Worm (Caenorhabditis elegans) whole organism, young adult: Measurements from ENCODE around the gene K04C2.7.

Experiments
- D2030.7 ChIP-seq: fragments of 200-800 bp; sonication (Bioruptor generic); IDR thresholded peaks from 2 replicates; pipeline ENCODE4 v1.3.6; 2022; ENCODE audit warnings: missing genetic modification reagents, missing genetic modification characterization, missing compliant biosample characterization
- F10E7.11 ChIP-seq: sonication (generic microtip); optimal IDR thresholded peaks from 2 replicates; lab custom pipeline; 2017; ENCODE audit warnings: mild to moderate bottlenecking, missing genetic modification characterization, moderate library complexity, missing compliant biosample characterization
- F49E8.2 ChIP-seq: sonication (generic microtip); optimal IDR thresholded peaks from 3 replicates; lab custom pipeline; 2017; ENCODE audit warnings: missing genetic modification characterization, mild to moderate bottlenecking, missing compliant biosample characterization, antibody characterized with exemption, moderate library complexity; ENCODE audit not compliant: insufficient read depth
- F55B11.4 ChIP-seq: sonication (generic microtip); optimal IDR thresholded peaks from 2 replicates; lab custom pipeline; 2016; ENCODE audit warnings: missing compliant biosample characterization, missing genetic modification characterization, borderline replicate concordance; ENCODE audit not compliant: insufficient read depth
- K11D2.4 ChIP-seq: fragments of 200-800 bp; sonication (Bioruptor generic); IDR thresholded peaks from 2 replicates; pipeline ENCODE4 v1.3.6; 2022; ENCODE audit warnings: missing genetic modification reagents, missing genetic modification characterization, missing compliant biosample characterization
- K12H6.12 ChIP-seq: fragments of 200-800 bp; sonication (Bioruptor generic); optimal IDR thresholded peaks from 2 replicates; lab custom pipeline; 2018; ENCODE audit warnings: mild to moderate bottlenecking, missing genetic modification characterization, missing compliant biosample characterization
- T07F8.4 ChIP-seq: sonication (generic microtip); optimal IDR thresholded peaks from 2 replicates; lab custom pipeline; 2016; ENCODE audit warnings: mild to moderate bottlenecking, missing genetic modification characterization, moderate library complexity, missing compliant biosample characterization
- ZK185.1 ChIP-seq: sonication (generic microtip); optimal IDR thresholded peaks from 2 replicates; lab custom pipeline; 2016; ENCODE audit warnings: mild to moderate bottlenecking, missing genetic modification characterization, missing compliant biosample characterization; ENCODE audit not compliant: poor library complexity, severe bottlenecking
- atf-7 ChIP-seq: sonication (generic microtip); optimal IDR thresholded peaks from 2 replicates; lab custom pipeline; 2017; ENCODE audit warnings: mild to moderate bottlenecking, missing genetic modification characterization, missing compliant biosample characterization
- cebp-1 ChIP-seq, 2 experiments: fragments of 200-800 bp in 1 of 2; sonication (Bioruptor generic) in 1 of 2; sonication (generic microtip) in 1 of 2; IDR thresholded peaks in 1 of 2; optimal IDR thresholded peaks in 1 of 2; 2 replicates each; pipeline versions ENCODE4 v1.3.6 to Lab custom; 2017 to 2022; ENCODE audit warnings: missing compliant biosample characterization in 2 of 2, missing genetic modification characterization in 2 of 2, mild to moderate bottlenecking in 1 of 2, missing genetic modification reagents in 1 of 2, moderate library complexity in 1 of 2
- ceh-27 ChIP-seq: fragments of 200-800 bp; sonication (Bioruptor generic); optimal IDR thresholded peaks from 2 replicates; lab custom pipeline; 2018; ENCODE audit warnings: mild to moderate bottlenecking, missing genetic modification characterization, moderate library complexity, missing compliant biosample characterization
- ceh-58 ChIP-seq: fragments of 200-800 bp; sonication (Bioruptor generic); IDR thresholded peaks from 2 replicates; pipeline ENCODE4 v1.3.6; 2022; ENCODE audit warnings: missing genetic modification characterization, missing compliant biosample characterization
- ceh-79 ChIP-seq: sonication (generic microtip); optimal IDR thresholded peaks from 2 replicates; lab custom pipeline; 2017; ENCODE audit warnings: mild to moderate bottlenecking, missing genetic modification characterization, missing compliant biosample characterization
- chd-7 ChIP-seq: sonication (generic microtip); optimal IDR thresholded peaks from 2 replicates; lab custom pipeline; 2016; ENCODE audit warnings: mild to moderate bottlenecking, missing genetic modification characterization, moderate library complexity, missing compliant biosample characterization
- die-1 ChIP-seq: sonication (generic microtip); optimal IDR thresholded peaks from 2 replicates; lab custom pipeline; 2016; ENCODE audit warnings: missing genotype, mild to moderate bottlenecking, missing genetic modification characterization, missing compliant biosample characterization
- egrh-3 ChIP-seq: fragments of 200-800 bp; sonication (Bioruptor generic); IDR thresholded peaks from 2 replicates; pipeline ENCODE4 v1.3.6; 2022; ENCODE audit warnings: missing genetic modification reagents, missing genetic modification characterization, missing compliant biosample characterization
- hlh-26 ChIP-seq: fragments of 200-800 bp; sonication (Bioruptor generic); conservative IDR thresholded peaks from 2 replicates; pipeline ENCODE4 v1.3.6; 2022; ENCODE audit warnings: missing genetic modification reagents, missing genetic modification characterization, missing compliant biosample characterization
- hmg-1.2 ChIP-seq: fragments of 200-800 bp; sonication (Bioruptor generic); IDR thresholded peaks from 2 replicates; pipeline ENCODE4 v1.3.6; 2022; ENCODE audit warnings: missing genetic modification reagents, missing genetic modification characterization, missing compliant biosample characterization
- let-607 ChIP-seq, 2 experiments: fragments of 200-800 bp in 1 of 2; sonication (Bioruptor generic) in 1 of 2; sonication (generic microtip) in 1 of 2; optimal IDR thresholded peaks; 2 replicates each; lab custom pipeline; 2016 to 2018; ENCODE audit warnings: mild to moderate bottlenecking in 2 of 2, missing compliant biosample characterization in 2 of 2, missing genetic modification characterization in 2 of 2, moderate library complexity in 2 of 2, missing genotype in 1 of 2
- lin-35 ChIP-seq, 3 experiments: fragments of 150-350 bp in 2 of 3; sonication (generic microtip) in 1 of 3; optimal IDR thresholded peaks; 2 replicates each; lab custom pipeline; 2014 to 2018; ENCODE audit warnings: missing biosample characterization in 3 of 3, missing genetic modification characterization in 3 of 3, missing genetic modification reagents in 3 of 3
- lin-40 ChIP-seq: sonication (generic microtip); optimal IDR thresholded peaks from 2 replicates; lab custom pipeline; 2016; ENCODE audit warnings: missing genetic modification characterization, mild to moderate bottlenecking, missing compliant biosample characterization, missing genotype, missing genetic modification reagents
- lsl-1 ChIP-seq: fragments of 200-800 bp; sonication (Bioruptor generic); optimal IDR thresholded peaks from 2 replicates; lab custom pipeline; 2018; ENCODE audit warnings: mild to moderate bottlenecking, missing genetic modification characterization, moderate library complexity, missing compliant biosample characterization
- madf-10 ChIP-seq: sonication (generic microtip); optimal IDR thresholded peaks from 2 replicates; lab custom pipeline; 2016; ENCODE audit warnings: mild to moderate bottlenecking, missing genetic modification characterization, missing compliant biosample characterization
- mcd-1 ChIP-seq: fragments of 200-800 bp; sonication (Bioruptor generic); IDR thresholded peaks from 2 replicates; pipeline ENCODE4 v1.3.6; 2022; ENCODE audit warnings: missing genetic modification reagents, missing genetic modification characterization, missing compliant biosample characterization
- mxl-1 ChIP-seq: sonication (generic microtip); optimal IDR thresholded peaks from 2 replicates; lab custom pipeline; 2016; ENCODE audit warnings: missing genetic modification characterization, missing compliant biosample characterization
- nfya-2 ChIP-seq: fragments of 200-800 bp; sonication (Bioruptor generic); IDR thresholded peaks from 2 replicates; pipeline ENCODE4 v1.3.6; 2022; ENCODE audit warnings: missing genetic modification reagents, missing genetic modification characterization, missing compliant biosample characterization
- nfyb-1 ChIP-seq: fragments of 200-800 bp; sonication (Bioruptor generic); IDR thresholded peaks from 2 replicates; pipeline ENCODE4 v1.3.6; 2022; ENCODE audit warnings: missing genetic modification reagents, missing genetic modification characterization, missing compliant biosample characterization
- nhr-120 ChIP-seq: fragments of 200-800 bp; sonication (Bioruptor generic); IDR thresholded peaks from 2 replicates; pipeline ENCODE4 v1.3.6; 2022; ENCODE audit warnings: missing genetic modification characterization, missing compliant biosample characterization
- nhr-80 ChIP-seq: sonication (generic microtip); optimal IDR thresholded peaks from 2 replicates; lab custom pipeline; 2016; ENCODE audit warnings: missing genetic modification characterization, missing compliant biosample characterization
- pha-4 ChIP-seq: fragments of 150-350 bp; sonication (generic microtip); optimal IDR thresholded peaks from 2 replicates; lab custom pipeline; 2014; ENCODE audit warnings: missing biosample characterization, missing genetic modification reagents, missing genetic modification characterization
- rcor-1 ChIP-seq: fragments of 200-800 bp; sonication (Bioruptor generic); IDR thresholded peaks from 2 replicates; pipeline ENCODE4 v1.3.6; 2022; ENCODE audit warnings: missing genetic modification reagents, missing genetic modification characterization, missing compliant biosample characterization
- sdz-38 ChIP-seq: sonication (generic microtip); optimal IDR thresholded peaks from 2 replicates; lab custom pipeline; 2016; ENCODE audit warnings: missing genotype, missing genetic modification characterization, missing compliant biosample characterization
- snpc-3.4 ChIP-seq: sonication (generic microtip); optimal IDR thresholded peaks from 2 replicates; lab custom pipeline; 2017; ENCODE audit warnings: missing genetic modification characterization, mild to moderate bottlenecking, missing compliant biosample characterization, antibody characterized with exemption, moderate library complexity, missing genotype, missing genetic modification reagents
- snpc-4 ChIP-seq, 5 experiments: fragments of 150-350 bp in 1 of 5; sonication (generic microtip) in 4 of 5; optimal IDR thresholded peaks; 2 replicates each; lab custom pipeline; 2014 to 2018; ENCODE audit warnings: missing genetic modification characterization in 5 of 5, missing biosample characterization in 3 of 5, antibody characterized with exemption in 2 of 5, mild to moderate bottlenecking in 2 of 5, missing compliant biosample characterization in 2 of 5, missing genotype in 2 of 5, moderate library complexity in 2 of 5, missing genetic modification reagents in 1 of 5
- somi-1 ChIP-seq: fragments of 200-800 bp; sonication (Bioruptor generic); optimal IDR thresholded peaks from 2 replicates; lab custom pipeline; 2018; ENCODE audit warnings: mild to moderate bottlenecking, missing genetic modification characterization, missing compliant biosample characterization
- tlf-1 ChIP-seq: fragments of 200-800 bp; sonication (Bioruptor generic); optimal IDR thresholded peaks from 2 replicates; lab custom pipeline; 2018; ENCODE audit warnings: mild to moderate bottlenecking, missing genetic modification characterization, missing compliant biosample characterization
- zim-3 ChIP-seq: sonication (generic microtip); optimal IDR thresholded peaks from 2 replicates; lab custom pipeline; 2017; ENCODE audit warnings: mild to moderate bottlenecking, missing genetic modification characterization, moderate library complexity, missing compliant biosample characterization
- ztf-22 ChIP-seq: fragments of 200-800 bp; sonication (Bioruptor generic); optimal IDR thresholded peaks from 2 replicates; lab custom pipeline; 2018; ENCODE audit warnings: mild to moderate bottlenecking, missing genetic modification characterization, moderate library complexity, missing compliant biosample characterization
- ztf-26 ChIP-seq: sonication (generic microtip); optimal IDR thresholded peaks from 2 replicates; lab custom pipeline; 2017; ENCODE audit warnings: missing genetic modification characterization, missing compliant biosample characterization
- ztf-6 ChIP-seq: fragments of 200-800 bp; sonication (Bioruptor generic); IDR thresholded peaks from 2 replicates; pipeline ENCODE4 v1.3.6; 2022; ENCODE audit warnings: missing genetic modification reagents, missing genetic modification characterization, missing compliant biosample characterization

Gene K04C2.7

DNA sequence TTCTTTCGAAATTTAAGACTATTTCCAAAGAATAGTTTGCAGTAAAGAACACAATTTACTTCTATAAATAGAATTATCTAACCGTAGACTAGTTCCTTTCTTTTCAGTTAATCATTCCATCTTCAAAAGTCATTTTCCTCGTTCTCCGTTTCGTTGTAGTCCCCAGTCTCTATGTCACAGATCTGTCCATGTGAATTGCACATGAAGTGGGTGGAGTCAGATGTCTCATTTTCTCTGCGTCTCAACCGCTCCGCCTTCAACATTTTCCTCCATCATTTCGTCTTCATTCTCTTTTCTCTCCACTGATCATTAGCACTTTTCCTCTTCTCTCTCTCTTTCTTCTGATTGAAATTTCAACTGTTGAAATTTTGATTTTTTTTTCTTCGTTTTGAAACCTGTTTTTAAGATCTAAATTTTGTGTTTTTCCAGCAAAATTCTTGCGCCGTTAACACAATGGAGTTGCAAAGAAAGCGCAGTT, 16.7 kb downstream of the K04C2.7 start, which contains the start of gene T07E3.4:
Gene T07E3.4, plus strand, starts transcription at position 428 of the 478 bp plus-strand sequence.
- TF ChIP-seq snpc-4 (GFP tag; optimal IDR thresholded peaks at IDR 0.05; lab: Kevin White, UChicago) (no peak), snpc-4 (tag; optimal IDR thresholded peaks at IDR 0.05; lab: Kevin White, UChicago) (peak in 1 of 4 experiments; percentile 15), F10E7.11 (tag; lab: Kevin White, UChicago) (no peak), cebp-1 (GFP tag; IDR thresholded peaks at IDR 0.05; lab: Robert Waterston, UW) (no peak), cebp-1 (tag; optimal IDR thresholded peaks at IDR 0.05; lab: Kevin White, UChicago) (peak; percentile 68), atf-7 (tag; lab: Kevin White, UChicago) (peak; percentile 38), zim-3 (tag; lab: Kevin White, UChicago) (no peak), lin-40 (tag; lab: Kevin White, UChicago) (peak; percentile 80), hmg-1.2 (GFP tag; lab: Robert Waterston, UW) (peak; percentile 78), D2030.7 (no peak), F49E8.2 (tag; lab: Kevin White, UChicago) (no peak), lsl-1 (no peak), ztf-26 (peak; percentile 60), egrh-3 (GFP tag; lab: Robert Waterston, UW) (no peak), ztf-6 (GFP tag; lab: Robert Waterston, UW) (no peak), nhr-80 (peak; percentile 35), tlf-1 (no peak), rcor-1 (GFP tag; lab: Robert Waterston, UW) (no peak), madf-10 (tag; lab: Kevin White, UChicago) (no peak), hlh-26 (GFP tag; lab: Robert Waterston, UW) (no peak), lin-35 (GFP tag; optimal IDR thresholded peaks at IDR 0.05; lab: Kevin White, UChicago) (peak in 1 of 3 experiments; percentile 41), ZK185.1 (peak; percentile 51), die-1 (tag; lab: Kevin White, UChicago) (peak; percentile 0), K12H6.12 (tag; lab: Kevin White, UChicago) (peak; percentile 28), snpc-3.4 (no peak), nfya-2 (GFP tag; lab: Robert Waterston, UW) (no peak), ceh-27 (GFP tag; lab: Kevin White, UChicago) (no peak), let-607 (tag; optimal IDR thresholded peaks at IDR 0.05; lab: Kevin White, UChicago) (no peak), nfyb-1 (peak; percentile 33; the same call in 1 of the 2 replicates), ceh-79 (tag; lab: Kevin White, UChicago) (no peak), ztf-22 (GFP tag; lab: Kevin White, UChicago) (no peak), somi-1 (peak; percentile 78), K11D2.4 (GFP tag; lab: Robert Waterston, UW) (0 out of 2 replicates have a peak, but pooled peaks have one; percentile 65), sdz-38 (tag; lab: Kevin White, UChicago) (no peak), nhr-120 (GFP tag; lab: Robert Waterston, UW) (no peak), chd-7 (tag; lab: Kevin White, UChicago) (peak; percentile 13), T07F8.4 (tag; lab: Kevin White, UChicago) (no peak), ceh-58 (GFP tag; lab: Robert Waterston, UW) (no peak), mcd-1 (peak; percentile 36; the same call in 1 of the 2 replicates), pha-4 (tag; lab: Kevin White, UChicago) (peak; percentile 45), F55B11.4 (tag; lab: Kevin White, UChicago) (no peak), mxl-1 (tag; lab: Kevin White, UChicago) (no peak)
